Worm (Caenorhabditis elegans): ENCODE data around the gene Y69H2.9.

ce11 chrV:18667179-18667578, 34.2 kb upstream of the Y69H2.9 start:
- TF ChIP-seq tra-4 (tag; optimal IDR thresholded peaks at IDR 0.05) = no peak
- TF ChIP-seq scrt-1 (GFP tag; IDR thresholded peaks at IDR 0.05) = no peak
- TF ChIP-seq ama-1 (optimal IDR thresholded peaks at IDR 0.05) = no peak
- TF ChIP-seq sea-1 (GFP tag; conservative IDR thresholded peaks at IDR 0.05) = no peak
- TF ChIP-seq hnd-1 (tag; optimal IDR thresholded peaks at IDR 0.05) = no peak
- no peak for TF ChIP-seq F13C5.2 (tag; optimal IDR thresholded peaks at IDR 0.05)
- no peak for TF ChIP-seq hmbx-1 (tag; optimal IDR thresholded peaks at IDR 0.05)
